Worm (Caenorhabditis elegans): ENCODE results near the gene rnp-3.

ce11 chrIV:4210868-4211267 lies 37.0 kb downstream of the rnp-3 start:
- TF ChIP-seq F13C5.2 (tag; optimal IDR thresholded peaks at IDR 0.05) (no peak), flt-1 (GFP tag; IDR thresholded peaks at IDR 0.05) (no peak), ama-1 (optimal IDR thresholded peaks at IDR 0.05) (no peak), scrt-1 (GFP tag; IDR thresholded peaks at IDR 0.05) (no peak), ceh-13 (GFP tag; optimal IDR thresholded peaks at IDR 0.05) (no peak), ets-7 (tag; optimal IDR thresholded peaks at IDR 0.05) (no peak)

Measured in whole organism, early embryonic.